Fruit fly (Drosophila melanogaster) whole organism, embryonic: Measurements from ENCODE around the gene eIF2gamma.

Source experiments
- Adf1 ChIP-seq: fragments of 200-800 bp; sonication (Bioruptor generic); IDR thresholded peaks from 2 replicates; pipeline ENCODE4 v1.3.6; 2022; ENCODE audit warnings: missing biosample characterization, missing genetic modification characterization
- Atf3 ChIP-seq: fragments of 200-800 bp; sonication (Bioruptor generic); optimal IDR thresholded peaks from 3 replicates; lab custom pipeline; 2016; ENCODE audit warnings: missing biosample characterization, missing genetic modification characterization
- Awh ChIP-seq: fragments of 200-800 bp; sonication (Bioruptor generic); IDR thresholded peaks from 2 replicates; pipeline ENCODE4, ENCODE4 v1.3.6; 2022; ENCODE audit warnings: missing biosample characterization, missing genetic modification characterization
- CG10431 ChIP-seq: fragments of 200-800 bp; sonication (Bioruptor generic); optimal IDR thresholded peaks from 3 replicates; lab custom pipeline; 2018; ENCODE audit warnings: missing biosample characterization, mild to moderate bottlenecking, missing genetic modification characterization
- CG10462 ChIP-seq: fragments of 200-800 bp; sonication (Bioruptor generic); optimal IDR thresholded peaks from 2 replicates; lab custom pipeline; 2016; ENCODE audit warnings: missing biosample characterization, missing genetic modification characterization
- CG11723 ChIP-seq: fragments of 200-800 bp; sonication (Bioruptor generic); optimal IDR thresholded peaks from 2 replicates; lab custom pipeline; 2017; ENCODE audit warnings: missing biosample characterization, mild to moderate bottlenecking, missing genetic modification characterization
- CG13296 ChIP-seq: fragments of 200-800 bp; sonication (Bioruptor generic); optimal IDR thresholded peaks from 3 replicates; lab custom pipeline; 2018; ENCODE audit warnings: missing biosample characterization, mild to moderate bottlenecking, missing genetic modification characterization
- CG14050 ChIP-seq: fragments of 200-800 bp; sonication (Bioruptor generic); IDR thresholded peaks from 3 replicates; pipeline ENCODE4 v1.3.6; 2022; ENCODE audit warnings: missing biosample characterization, missing genetic modification characterization
- CG14710 ChIP-seq: fragments of 200-800 bp; sonication (Bioruptor generic); optimal IDR thresholded peaks from 3 replicates; lab custom pipeline; 2019; ENCODE audit warnings: missing biosample characterization, mild to moderate bottlenecking, missing genetic modification characterization, moderate library complexity
- CG17912 ChIP-seq: fragments of 200-800 bp; sonication (Bioruptor generic); optimal IDR thresholded peaks from 2 replicates; lab custom pipeline; 2018; ENCODE audit warnings: missing biosample characterization, mild to moderate bottlenecking, missing genetic modification characterization
- CG3995 ChIP-seq: fragments of 200-800 bp; sonication (Bioruptor generic); optimal IDR thresholded peaks from 3 replicates; lab custom pipeline; 2016; ENCODE audit warnings: missing biosample characterization, missing genetic modification characterization
- CG4730 ChIP-seq: fragments of 200-800 bp; sonication (Bioruptor generic); IDR thresholded peaks from 2 replicates; pipeline ENCODE4 v1.3.6; 2022; ENCODE audit warnings: missing biosample characterization, missing genetic modification characterization
- CG6175 ChIP-seq: fragments of 200-800 bp; sonication (Bioruptor generic); IDR thresholded peaks from 3 replicates; pipeline ENCODE4 v1.3.6; 2022; ENCODE audit warnings: missing biosample characterization, missing genetic modification characterization
- CG6254 ChIP-seq: fragments of 200-800 bp; sonication (Bioruptor generic); optimal IDR thresholded peaks from 3 replicates; lab custom pipeline; 2017; ENCODE audit warnings: mild to moderate bottlenecking, missing biosample characterization, missing genetic modification reagents, missing genetic modification characterization
- CG6791 ChIP-seq: fragments of 200-800 bp; sonication (Bioruptor generic); IDR thresholded peaks from 3 replicates; pipeline ENCODE4 v1.3.6; 2022; ENCODE audit warnings: missing biosample characterization, missing genetic modification characterization; ENCODE audit not compliant: partially characterized antibody
- CG8281 ChIP-seq: fragments of 200-800 bp; sonication (Bioruptor generic); optimal IDR thresholded peaks from 2 replicates; lab custom pipeline; 2018; ENCODE audit warnings: missing biosample characterization, mild to moderate bottlenecking, missing genetic modification characterization, moderate library complexity
- CrebB ChIP-seq: fragments of 200-800 bp; sonication (Bioruptor generic); optimal IDR thresholded peaks from 3 replicates; lab custom pipeline; 2018; ENCODE audit warnings: missing biosample characterization, mild to moderate bottlenecking, missing genetic modification characterization
- Dip3 ChIP-seq: fragments of 200-800 bp; sonication (Bioruptor generic); optimal IDR thresholded peaks from 3 replicates; lab custom pipeline; 2016; ENCODE audit warnings: missing biosample characterization, missing genetic modification characterization
- Elba2 ChIP-seq: fragments of 200-800 bp; sonication (Bioruptor generic); optimal IDR thresholded peaks from 3 replicates; lab custom pipeline; 2016; ENCODE audit warnings: missing biosample characterization, missing genetic modification characterization
- H15 ChIP-seq: fragments of 200-800 bp; sonication (Bioruptor generic); IDR thresholded peaks from 3 replicates; pipeline ENCODE4 v1.3.6; 2022; ENCODE audit warnings: missing biosample characterization, missing genetic modification characterization
- Pdp1 ChIP-seq, 2 experiments: fragments of 200-800 bp; sonication (Bioruptor generic); optimal IDR thresholded peaks; 3 replicates each; lab custom pipeline; 2016; ENCODE audit warnings: missing biosample characterization in 2 of 2, missing genetic modification characterization in 2 of 2, mild to moderate bottlenecking in 1 of 2, moderate library complexity in 1 of 2
- Ravus ChIP-seq: fragments of 200-800 bp; sonication (Bioruptor generic); IDR thresholded peaks from 2 replicates; pipeline ENCODE4 v1.3.6; 2022; ENCODE audit warnings: missing biosample characterization, missing genetic modification characterization
- Usf ChIP-seq: fragments of 200-800 bp; sonication (Bioruptor generic); optimal IDR thresholded peaks from 2 replicates; lab custom pipeline; 2017; ENCODE audit warnings: missing genotype, missing biosample characterization, missing genetic modification characterization
- Xbp1 ChIP-seq: fragments of 200-800 bp; sonication (Bioruptor generic); optimal IDR thresholded peaks from 3 replicates; lab custom pipeline; 2016; ENCODE audit warnings: missing biosample characterization, mild to moderate bottlenecking, missing genetic modification characterization
- ap ChIP-seq: fragments of 200-800 bp; sonication (Bioruptor generic); IDR thresholded peaks from 2 replicates; pipeline ENCODE4 v1.3.6; 2022; ENCODE audit warnings: missing biosample characterization, missing genetic modification characterization
- bab2 ChIP-seq: fragments of 200-800 bp; sonication (Bioruptor generic); optimal IDR thresholded peaks from 2 replicates; lab custom pipeline; 2016; ENCODE audit warnings: missing biosample characterization, missing genetic modification characterization
- corto ChIP-seq: fragments of 200-800 bp; sonication (Bioruptor generic); optimal IDR thresholded peaks from 2 replicates; lab custom pipeline; 2016; ENCODE audit warnings: missing biosample characterization, mild to moderate bottlenecking, missing genetic modification characterization, moderate library complexity
- dan ChIP-seq: fragments of 200-800 bp; sonication (Bioruptor generic); IDR thresholded peaks from 2 replicates; pipeline ENCODE4 v1.3.6; 2022; ENCODE audit warnings: missing biosample characterization, missing genetic modification characterization
- dati ChIP-seq: fragments of 200-800 bp; sonication (Bioruptor generic); IDR thresholded peaks from 2 replicates; pipeline ENCODE4 v1.3.6; 2022; ENCODE audit warnings: missing biosample characterization, missing genetic modification characterization
- dmrt99B ChIP-seq: fragments of 200-800 bp; sonication (Bioruptor generic); optimal IDR thresholded peaks from 2 replicates; lab custom pipeline; 2018; ENCODE audit warnings: missing biosample characterization, mild to moderate bottlenecking, missing genetic modification characterization, moderate library complexity
- dysf ChIP-seq: fragments of 200-800 bp; sonication (Bioruptor generic); IDR thresholded peaks from 3 replicates; pipeline ENCODE4 v1.3.6; 2022; ENCODE audit warnings: missing biosample characterization, missing genetic modification characterization
- knrl ChIP-seq: fragments of 200-800 bp; sonication (Bioruptor generic); IDR thresholded peaks from 3 replicates; pipeline ENCODE4 v1.3.6; 2022; ENCODE audit warnings: missing biosample characterization, missing genetic modification characterization; ENCODE audit not compliant: partially characterized antibody
- lov ChIP-seq, 2 experiments: fragments of 200-800 bp in 1 of 2; fragments of >200 bp in 1 of 2; sonication (Bioruptor generic) in 1 of 2; IDR thresholded peaks in 1 of 2; optimal IDR thresholded peaks in 1 of 2; 2 replicates in 1 of 2; 3 replicates in 1 of 2; pipeline versions ENCODE4 v1.3.6 to Lab custom; 2017 to 2022; ENCODE audit warnings: missing biosample characterization in 1 of 2, missing genetic modification characterization in 1 of 2
- nerfin-2 ChIP-seq: fragments of 200-800 bp; sonication (Bioruptor generic); IDR thresholded peaks from 2 replicates; pipeline ENCODE4 v1.3.6; 2022; ENCODE audit warnings: missing biosample characterization, missing genetic modification characterization; ENCODE audit not compliant: partially characterized antibody
- odd ChIP-seq: fragments of 200-800 bp; sonication (Bioruptor generic); optimal IDR thresholded peaks from 2 replicates; lab custom pipeline; 2017; ENCODE audit warnings: missing biosample characterization, mild to moderate bottlenecking, missing genetic modification characterization
- peb ChIP-seq: fragments of 200-800 bp; sonication (Bioruptor generic); IDR thresholded peaks from 2 replicates; pipeline ENCODE4 v1.3.6; 2022; ENCODE audit warnings: missing biosample characterization, missing genetic modification characterization
- ranshi ChIP-seq: fragments of 200-800 bp; sonication (Bioruptor generic); IDR thresholded peaks from 2 replicates; pipeline ENCODE4 v1.3.6; 2022; ENCODE audit warnings: missing biosample characterization, missing genetic modification characterization
- run ChIP-seq: fragments of 200-800 bp; sonication (Bioruptor generic); optimal IDR thresholded peaks from 3 replicates; lab custom pipeline; 2018; ENCODE audit warnings: missing biosample characterization, mild to moderate bottlenecking, missing genetic modification characterization
- sc ChIP-seq, 3 experiments: fragments of >200 bp in 2 of 3; fragments of 200-800 bp in 1 of 3; sonication (Bioruptor generic) in 1 of 3; optimal IDR thresholded peaks; 2 replicates in 2 of 3; 3 replicates in 1 of 3; lab custom pipeline; 2017; ENCODE audit warnings: mild to moderate bottlenecking in 1 of 3, missing biosample characterization in 1 of 3, missing genetic modification characterization in 1 of 3, missing genetic modification reagents in 1 of 3
- sim ChIP-seq: fragments of 200-800 bp; sonication (Bioruptor generic); IDR thresholded peaks from 2 replicates; pipeline ENCODE4 v1.3.6; 2022; ENCODE audit warnings: missing biosample characterization, missing genetic modification characterization
- sisA ChIP-seq: fragments of 200-800 bp; sonication (Bioruptor generic); IDR thresholded peaks from 2 replicates; pipeline ENCODE4 v1.3.6; 2022; ENCODE audit warnings: missing biosample characterization, missing genetic modification characterization
- sna ChIP-seq: fragments of 200-800 bp; sonication (Bioruptor generic); IDR thresholded peaks from 2 replicates; pipeline ENCODE4 v1.3.6; 2022; ENCODE audit warnings: missing biosample characterization, missing genetic modification characterization; ENCODE audit not compliant: partially characterized antibody
- so ChIP-seq: fragments of 200-800 bp; sonication (Bioruptor generic); IDR thresholded peaks from 3 replicates; pipeline ENCODE4 v1.3.6; 2022; ENCODE audit warnings: missing biosample characterization, missing genetic modification characterization
- ssp ChIP-seq: fragments of 200-800 bp; sonication (Bioruptor generic); IDR thresholded peaks from 2 replicates; pipeline ENCODE4 v1.3.6; 2022; ENCODE audit warnings: missing biosample characterization, missing genetic modification characterization
- stc ChIP-seq: fragments of 200-800 bp; sonication (Bioruptor generic); IDR thresholded peaks from 2 replicates; pipeline ENCODE4 v1.3.6; 2022; ENCODE audit warnings: missing biosample characterization, missing genetic modification characterization
- tgo ChIP-seq: fragments of 200-800 bp; sonication (Bioruptor generic); IDR thresholded peaks from 3 replicates; pipeline ENCODE4 v1.3.6; 2022; ENCODE audit warnings: missing biosample characterization, missing genetic modification characterization
- twi ChIP-seq: fragments of 200-800 bp; optimal IDR thresholded peaks from 2 replicates; lab custom pipeline; 2019; ENCODE audit warnings: missing biosample characterization, mild to moderate bottlenecking, missing genetic modification characterization, moderate library complexity
- wek ChIP-seq: fragments of 200-800 bp; sonication (Bioruptor generic); optimal IDR thresholded peaks from 3 replicates; lab custom pipeline; 2018; ENCODE audit warnings: missing biosample characterization, mild to moderate bottlenecking, missing genetic modification characterization, moderate library complexity
- zfh1 ChIP-seq: fragments of 200-800 bp; sonication (Bioruptor generic); IDR thresholded peaks from 3 replicates; pipeline ENCODE4 v1.3.6; 2022; ENCODE audit warnings: missing biosample characterization, missing genetic modification characterization

eIF2gamma gene

DNA sequence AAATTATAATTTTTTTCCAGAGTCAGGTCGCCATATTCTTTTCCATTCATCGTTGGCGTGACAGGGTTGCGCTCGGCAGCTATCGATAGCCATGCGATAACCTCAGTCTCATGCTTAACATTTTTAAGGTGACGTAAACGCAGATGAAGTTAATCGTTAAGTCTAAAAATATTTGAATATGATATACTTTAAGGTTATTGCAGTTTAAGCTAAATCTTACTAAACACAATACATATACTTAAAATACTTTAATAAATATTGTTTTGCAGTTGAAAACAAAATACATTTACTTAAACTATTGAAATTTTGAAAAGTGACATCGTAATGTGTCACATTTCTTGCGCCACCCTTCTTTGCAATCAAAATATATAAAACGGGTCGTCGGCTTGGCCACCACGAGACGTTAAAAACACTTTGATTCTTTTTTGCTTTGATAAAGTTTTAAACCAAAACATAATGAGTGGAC, 11.9 kb upstream of the eIF2gamma start, which contains the start of the genes Cp190 and CG4338 (continued):
- TF ChIP-seq sc (optimal IDR thresholded peaks at IDR 0.05; lab: Kevin White, UChicago) (no peak), sc (GFP tag; optimal IDR thresholded peaks at IDR 0.05; lab: Kevin White, UChicago) (peak; percentile 97), nerfin-2 (GFP tag; lab: Robert Waterston, UW) (peak; percentile 53; the same call in 1 of the 2 replicates), dan (peak; percentile 90), Awh (peak; percentile 94), CG17912 (GFP tag; lab: Kevin White, UChicago) (peak; percentile 93), Dip3 (GFP tag; lab: Kevin White, UChicago) (peak; percentile 90), H15 (peak; percentile 87), wek (peak; percentile 86), sim (GFP tag; lab: Robert Waterston, UW) (peak; percentile 91), dati (peak; percentile 61; the same call in 1 of the 2 replicates), CG14710 (tag; lab: Kevin White, UChicago) (peak; percentile 99), CG13296 (GFP tag; lab: Kevin White, UChicago) (peak; percentile 99), peb (peak; percentile 93), sisA (GFP tag; lab: Robert Waterston, UW) (peak; percentile 96), CG11723 (peak; percentile 93), run (peak; percentile 96), sna (GFP tag; lab: Robert Waterston, UW) (no peak; the same call in 1 of the 2 replicates), CG4730 (GFP tag; lab: Robert Waterston, UW) (no peak; the same call in none of the 2 replicates), ap (GFP tag; lab: Robert Waterston, UW) (peak; percentile 91), corto (GFP tag; lab: Kevin White, UChicago) (no peak), CG6254 (GFP tag; lab: Kevin White, UChicago) (peak; percentile 93), CG3995 (peak; percentile 84), CG8281 (tag; lab: Kevin White, UChicago) (peak; percentile 93), knrl (peak; percentile 81), lov (optimal IDR thresholded peaks at IDR 0.05; lab: Kevin White, UChicago) (no peak), lov (GFP tag; IDR thresholded peaks at IDR 0.05; lab: Robert Waterston, UW) (peak; percentile 94), ssp (GFP tag; lab: Robert Waterston, UW) (peak; percentile 91), Usf (peak; percentile 95), Atf3 (GFP tag; lab: Kevin White, UChicago) (peak; percentile 84), zfh1 (GFP tag; lab: Robert Waterston, UW) (peak; percentile 96), tgo (GFP tag; lab: Robert Waterston, UW) (peak; percentile 97), Pdp1 (GFP tag; optimal IDR thresholded peaks at IDR 0.05; lab: Kevin White, UChicago) (peak; percentile 94 to 95), CrebB (tag; lab: Kevin White, UChicago) (peak; percentile 98), CG10431 (GFP tag; lab: Kevin White, UChicago) (peak; percentile 96), Elba2 (GFP tag; lab: Kevin White, UChicago) (peak; percentile 94), Ravus (GFP tag; lab: Robert Waterston, UW) (peak; percentile 89), odd (GFP tag; lab: Kevin White, UChicago) (peak; percentile 97), dysf (GFP tag; lab: Robert Waterston, UW) (peak; percentile 98), CG6175 (GFP tag; lab: Robert Waterston, UW) (peak; percentile 90), Xbp1 (GFP tag; lab: Kevin White, UChicago) (peak; percentile 98), CG10462 (peak; percentile 95), twi (tag; lab: Kevin White, UChicago) (peak; percentile 98), CG14050 (GFP tag; lab: Robert Waterston, UW) (peak; percentile 91), bab2 (GFP tag; lab: Kevin White, UChicago) (peak; percentile 93), dmrt99B (tag; lab: Kevin White, UChicago) (peak; percentile 98), so (GFP tag; lab: Robert Waterston, UW) (peak; percentile 96), Adf1 (peak; percentile 79), CG6791 (GFP tag; lab: Robert Waterston, UW) (peak; percentile 83), stc (GFP tag; lab: Robert Waterston, UW) (peak; percentile 96), ranshi (GFP tag; lab: Robert Waterston, UW) (peak; percentile 96)
